Worm (Caenorhabditis elegans) whole organism, L3 larva: ENCODE data around the gene enee-1.

Source experiments
- R02D3.7 ChIP-seq: fragments of 150-350 bp; optimal IDR thresholded peaks from 2 replicates; lab custom pipeline; 2014; ENCODE audit warnings: missing biosample characterization, missing genetic modification characterization
- ZK546.5 ChIP-seq: sonication (generic microtip); optimal IDR thresholded peaks from 2 replicates; lab custom pipeline; 2017; ENCODE audit warnings: missing biosample characterization, missing genetic modification characterization
- aly-2 ChIP-seq: fragments of 150-350 bp; optimal IDR thresholded peaks from 2 replicates; lab custom pipeline; 2014; ENCODE audit warnings: missing biosample characterization, missing genetic modification characterization
- ama-1 ChIP-seq: fragments of 150-350 bp; optimal IDR thresholded peaks from 2 replicates; lab custom pipeline; 2018
- ceh-16 ChIP-seq: sonication (generic microtip); optimal IDR thresholded peaks from 2 replicates; lab custom pipeline; 2017; ENCODE audit warnings: missing biosample characterization, missing genetic modification characterization
- ceh-28 ChIP-seq: fragments of 150-350 bp; optimal IDR thresholded peaks from 2 replicates; lab custom pipeline; 2014; ENCODE audit warnings: missing biosample characterization, missing genetic modification reagents, missing genetic modification characterization
- ceh-9 ChIP-seq: sonication (generic microtip); optimal IDR thresholded peaks from 2 replicates; lab custom pipeline; 2018; ENCODE audit warnings: missing biosample characterization, missing genetic modification characterization
- daf-12 ChIP-seq: fragments of 150-350 bp; optimal IDR thresholded peaks from 2 replicates; lab custom pipeline; 2014; ENCODE audit warnings: missing biosample characterization, missing genetic modification reagents, missing genetic modification characterization
- egl-5 ChIP-seq: fragments of 150-350 bp; optimal IDR thresholded peaks from 2 replicates; lab custom pipeline; 2017; ENCODE audit warnings: missing biosample characterization, missing genetic modification reagents, missing genetic modification characterization, inconsistent platforms
- elt-1 ChIP-seq: fragments of 150-350 bp; optimal IDR thresholded peaks from 2 replicates; lab custom pipeline; 2014; ENCODE audit warnings: missing biosample characterization, missing genetic modification characterization
- elt-2 ChIP-seq: sonication (generic microtip); optimal IDR thresholded peaks from 2 replicates; lab custom pipeline; 2016; ENCODE audit warnings: missing genetic modification reagents, mild to moderate bottlenecking, missing genetic modification characterization, missing compliant biosample characterization
- elt-3 ChIP-seq, 3 experiments: fragments of 150-350 bp in 1 of 3; sonication (generic microtip) in 2 of 3; optimal IDR thresholded peaks; 2 replicates in 2 of 3; 4 replicates in 1 of 3; lab custom pipeline; 2014 to 2017; ENCODE audit warnings: missing biosample characterization in 3 of 3, missing genetic modification characterization in 3 of 3
- eor-1 ChIP-seq, 2 experiments: fragments of 150-350 bp; optimal IDR thresholded peaks; 2 replicates each; lab custom pipeline; 2014 to 2018; ENCODE audit warnings: missing biosample characterization in 2 of 2, missing genetic modification characterization in 2 of 2
- fkh-10 ChIP-seq: sonication (generic microtip); optimal IDR thresholded peaks from 2 replicates; lab custom pipeline; 2017; ENCODE audit warnings: missing biosample characterization, missing genetic modification reagents, missing genetic modification characterization
- fkh-2 ChIP-seq: fragments of 150-350 bp; optimal IDR thresholded peaks from 2 replicates; lab custom pipeline; 2014; ENCODE audit warnings: missing biosample characterization, missing genetic modification reagents, missing genetic modification characterization
- fos-1 ChIP-seq: fragments of 150-350 bp; optimal IDR thresholded peaks from 2 replicates; lab custom pipeline; 2014; ENCODE audit warnings: missing biosample characterization, missing genetic modification characterization
- hmg-11 ChIP-seq: sonication (generic microtip); optimal IDR thresholded peaks from 2 replicates; lab custom pipeline; 2016; ENCODE audit warnings: missing genetic modification characterization, missing compliant biosample characterization
- jun-1 ChIP-seq: fragments of 150-350 bp; optimal IDR thresholded peaks from 2 replicates; lab custom pipeline; 2014; ENCODE audit warnings: missing biosample characterization, missing genetic modification reagents, missing genetic modification characterization
- lin-15B ChIP-seq: fragments of 150-350 bp; optimal IDR thresholded peaks from 2 replicates; lab custom pipeline; 2014; ENCODE audit warnings: missing biosample characterization, missing genetic modification characterization
- lin-39 ChIP-seq: fragments of 150-350 bp; optimal IDR thresholded peaks from 2 replicates; lab custom pipeline; 2018; ENCODE audit warnings: missing biosample characterization, missing genetic modification reagents, missing genetic modification characterization
- lsy-12 ChIP-seq: sonication (generic microtip); optimal IDR thresholded peaks from 2 replicates; lab custom pipeline; 2016; ENCODE audit warnings: mild to moderate bottlenecking, missing genetic modification characterization, missing compliant biosample characterization
- mdl-1 ChIP-seq: fragments of 150-350 bp; optimal IDR thresholded peaks from 2 replicates; lab custom pipeline; 2014; ENCODE audit warnings: missing biosample characterization, missing genetic modification characterization
- nfya-1 ChIP-seq: sonication (generic microtip); optimal IDR thresholded peaks from 2 replicates; lab custom pipeline; 2017; ENCODE audit warnings: missing genetic modification characterization, mild to moderate bottlenecking, missing compliant biosample characterization, antibody characterized with exemption, moderate library complexity; ENCODE audit not compliant: insufficient read depth
- nhr-11 ChIP-seq: fragments of 150-350 bp; optimal IDR thresholded peaks from 2 replicates; lab custom pipeline; 2014; ENCODE audit warnings: missing biosample characterization, missing genetic modification characterization
- nhr-12 ChIP-seq: fragments of 150-350 bp; optimal IDR thresholded peaks from 2 replicates; lab custom pipeline; 2014; ENCODE audit warnings: missing biosample characterization, missing genetic modification characterization
- nhr-23 ChIP-seq: fragments of 150-350 bp; optimal IDR thresholded peaks from 2 replicates; lab custom pipeline; 2014; ENCODE audit warnings: missing biosample characterization, missing genetic modification reagents, missing genetic modification characterization
- nhr-237 ChIP-seq: fragments of 150-350 bp; optimal IDR thresholded peaks from 2 replicates; lab custom pipeline; 2014; ENCODE audit warnings: missing biosample characterization, missing genetic modification characterization
- nhr-25 ChIP-seq: sonication (generic microtip); optimal IDR thresholded peaks from 2 replicates; lab custom pipeline; 2017; ENCODE audit warnings: missing biosample characterization, missing genetic modification characterization
- nhr-67 ChIP-seq: fragments of 150-350 bp; optimal IDR thresholded peaks from 2 replicates; lab custom pipeline; 2014; ENCODE audit warnings: missing biosample characterization, missing genetic modification characterization
- nhr-76 ChIP-seq: fragments of 150-350 bp; sonication (generic microtip); optimal IDR thresholded peaks from 5 replicates; lab custom pipeline; 2014; ENCODE audit warnings: missing biosample characterization, missing genetic modification characterization
- nhr-77 ChIP-seq: fragments of 150-350 bp; optimal IDR thresholded peaks from 2 replicates; lab custom pipeline; 2014; ENCODE audit warnings: missing biosample characterization, missing genetic modification characterization
- pha-4 ChIP-seq: fragments of 150-350 bp; optimal IDR thresholded peaks from 2 replicates; lab custom pipeline; 2014; ENCODE audit warnings: missing biosample characterization, missing genetic modification reagents, missing genetic modification characterization
- pqm-1 ChIP-seq: fragments of 150-350 bp; optimal IDR thresholded peaks from 2 replicates; lab custom pipeline; 2017; ENCODE audit warnings: missing biosample characterization, missing genetic modification characterization, inconsistent platforms
- sea-2 ChIP-seq: fragments of 150-350 bp; sonication (generic microtip); optimal IDR thresholded peaks from 4 replicates; lab custom pipeline; 2014; ENCODE audit warnings: missing biosample characterization, missing genetic modification reagents, missing genetic modification characterization
- snpc-4 ChIP-seq: fragments of 150-350 bp; optimal IDR thresholded peaks from 2 replicates; lab custom pipeline; 2014; ENCODE audit warnings: missing biosample characterization, missing genetic modification characterization
- tbx-2 ChIP-seq: sonication (generic microtip); optimal IDR thresholded peaks from 2 replicates; lab custom pipeline; 2016; ENCODE audit warnings: mild to moderate bottlenecking, missing genetic modification characterization, missing compliant biosample characterization
- unc-39 ChIP-seq: sonication (generic microtip); optimal IDR thresholded peaks from 4 replicates; lab custom pipeline; 2017; ENCODE audit warnings: missing biosample characterization, missing genetic modification characterization
- unc-62 ChIP-seq: fragments of 150-350 bp; sonication (generic microtip); optimal IDR thresholded peaks from 4 replicates; lab custom pipeline; 2014; ENCODE audit warnings: missing biosample characterization, missing genetic modification reagents, missing genetic modification characterization
- zag-1 ChIP-seq: fragments of 150-350 bp; optimal IDR thresholded peaks from 2 replicates; lab custom pipeline; 2014; ENCODE audit warnings: missing biosample characterization, missing genetic modification characterization
- ztf-11 ChIP-seq: fragments of 150-350 bp; optimal IDR thresholded peaks from 2 replicates; lab custom pipeline; 2014; ENCODE audit warnings: missing biosample characterization, missing genetic modification characterization
- ztf-4 ChIP-seq: fragments of 150-350 bp; optimal IDR thresholded peaks from 2 replicates; lab custom pipeline; 2014; ENCODE audit warnings: missing biosample characterization, missing genetic modification characterization

enee-1 gene

DNA sequence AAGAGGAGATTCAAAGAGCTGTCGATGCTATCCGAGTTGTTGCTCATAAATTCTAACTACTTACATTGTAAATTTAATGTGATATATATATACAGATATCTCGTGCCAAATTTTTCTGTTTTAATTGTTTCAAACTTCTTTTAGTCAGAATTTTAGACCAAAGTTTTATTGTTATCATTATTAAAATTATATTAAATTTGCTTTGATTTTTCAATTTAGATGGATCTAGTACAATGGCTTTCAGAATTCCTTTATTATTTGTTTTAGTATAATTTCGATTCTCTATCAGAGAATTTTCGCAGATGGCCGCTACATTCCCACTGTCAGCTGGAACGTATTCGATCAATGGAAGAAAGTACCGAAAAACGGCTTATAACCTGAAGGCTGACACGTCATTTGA, 32.9 kb downstream of the enee-1 start, which contains the start of gene ascc-1:
Gene ascc-1 (plus strand): TSS at position 301 of the 400 bp plus-strand sequence.
- TF ChIP-seq ceh-9 (tag; lab: Kevin White, UChicago) (no peak), snpc-4 (tag; lab: Kevin White, UChicago) (no peak), hmg-11 (tag; lab: Kevin White, UChicago) (no peak), nhr-12 (no peak), sea-2 (GFP tag; lab: Kevin White, UChicago) (no peak), daf-12 (tag; lab: Kevin White, UChicago) (no peak), mdl-1 (tag; lab: Kevin White, UChicago) (no peak), ztf-11 (tag; lab: Kevin White, UChicago) (no peak)

DNA sequence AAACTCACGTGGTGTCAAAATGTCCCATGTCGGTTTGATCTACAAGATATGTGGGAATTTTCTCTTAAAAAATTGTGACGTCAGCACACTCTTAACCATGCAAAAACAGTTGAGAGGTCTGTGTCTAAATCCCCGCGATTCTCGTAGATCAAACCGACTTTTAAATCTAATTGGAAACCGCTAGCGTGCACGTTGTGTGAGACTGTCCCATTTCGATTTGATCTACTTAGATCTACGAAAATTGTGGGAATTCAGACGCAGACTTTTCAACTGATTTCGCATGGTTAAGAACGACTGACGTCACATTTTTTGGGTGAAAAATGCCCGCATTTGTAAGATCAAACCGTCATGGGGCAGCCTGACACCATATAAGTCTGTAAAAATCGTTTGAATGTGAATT, 33.4 kb downstream of the enee-1 start:
- no peak for TF ChIP-seq ceh-9 (tag; lab: Kevin White, UChicago)
- no peak for TF ChIP-seq sea-2 (GFP tag; lab: Kevin White, UChicago)
- TF ChIP-seq mdl-1 (tag; lab: Kevin White, UChicago) = no peak
- no peak for TF ChIP-seq nhr-25
- TF ChIP-seq aly-2 (tag; lab: Kevin White, UChicago) = no peak
- TF ChIP-seq lin-39 (tag; lab: Kevin White, UChicago) = no peak
- no peak for TF ChIP-seq unc-62 (GFP tag; lab: Kevin White, UChicago)
- TF ChIP-seq lin-15B (tag; lab: Kevin White, UChicago) = no peak

DNA sequence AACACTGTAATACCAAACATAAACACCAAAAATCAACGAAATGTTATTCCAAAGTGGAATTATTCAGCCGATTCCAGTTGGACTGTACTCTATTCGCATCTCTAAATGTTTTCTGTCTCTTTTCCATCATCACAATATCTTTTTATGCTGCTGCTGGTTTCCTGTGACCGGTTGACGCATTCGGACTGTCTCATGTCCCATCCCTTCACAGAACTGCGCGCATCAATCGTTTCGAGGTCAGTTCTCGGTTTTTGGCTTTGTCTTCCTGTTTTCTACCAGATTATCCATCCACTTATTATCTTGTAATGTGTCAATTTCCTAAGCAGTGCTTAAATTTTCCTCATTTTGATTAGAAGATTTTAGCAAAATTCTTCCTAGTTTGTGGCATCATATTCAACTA, 35.6 kb downstream of the enee-1 start:
- TF ChIP-seq egl-5 (tag; lab: Kevin White, UChicago) = no peak
- peak; percentile 78 for TF ChIP-seq nhr-25
- TF ChIP-seq ama-1 (lab: Kevin White, UChicago) = no peak
- peak; percentile 57 for TF ChIP-seq nhr-23 (tag; lab: Kevin White, UChicago)

DNA sequence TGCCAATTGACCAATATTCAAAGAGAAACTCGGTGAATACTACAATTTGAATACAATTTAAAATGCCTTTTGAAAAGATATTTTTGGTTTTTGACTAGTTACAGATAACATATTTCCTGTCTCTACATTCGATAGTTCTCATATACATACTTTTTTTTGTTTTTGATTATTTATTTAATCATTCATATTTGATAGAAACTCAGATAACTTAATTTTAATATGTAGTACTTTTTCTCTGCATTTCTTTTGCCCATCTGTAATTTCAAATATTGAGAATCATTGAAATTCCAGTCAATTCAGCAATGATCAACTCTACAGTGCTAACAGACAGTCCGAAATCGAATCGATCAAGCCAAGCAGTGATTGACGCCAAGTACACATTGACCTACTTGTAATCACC, 36.5 kb downstream of the enee-1 start, which contains the start of gene C23H3.2:
Gene C23H3.2 (plus strand): TSS at position 301 of the 400 bp plus-strand sequence.
- TF ChIP-seq aly-2 (tag; lab: Kevin White, UChicago) (no peak), ztf-4 (tag; lab: Kevin White, UChicago) (no peak), zag-1 (tag; lab: Kevin White, UChicago) (no peak), fos-1 (no peak), snpc-4 (tag; lab: Kevin White, UChicago) (no peak), nhr-77 (tag; lab: Kevin White, UChicago) (no peak), pha-4 (tag; lab: Kevin White, UChicago) (no peak), R02D3.7 (tag; lab: Kevin White, UChicago) (no peak), eor-1 (tag; optimal IDR thresholded peaks at IDR 0.05; lab: Kevin White, UChicago) (no peak), lin-15B (tag; lab: Kevin White, UChicago) (no peak), sea-2 (GFP tag; lab: Kevin White, UChicago) (no peak), daf-12 (tag; lab: Kevin White, UChicago) (no peak)
- TF ChIP-seq, all 47 proteins: peak for 0

DNA sequence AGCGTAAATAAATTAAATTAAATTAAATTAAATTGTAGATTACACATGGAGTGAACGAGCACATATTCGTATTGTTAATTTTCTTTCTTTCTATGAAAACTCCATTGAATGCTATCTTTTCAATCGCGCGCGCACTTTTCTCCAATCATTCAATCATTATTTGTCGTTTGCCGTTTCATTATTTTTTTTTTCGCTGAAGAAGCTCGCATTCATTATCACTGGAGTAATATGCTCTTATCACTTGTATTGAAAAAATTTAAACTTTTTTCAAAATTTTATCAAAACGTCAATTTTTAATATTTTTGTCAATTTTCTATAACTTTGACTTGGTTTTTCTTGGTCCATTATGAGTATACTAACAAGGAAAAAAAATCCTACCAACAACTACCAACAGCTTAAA, 41.0 kb downstream of the enee-1 start:
- TF ChIP-seq elt-2 (tag; lab: Kevin White, UChicago) (peak; percentile 45), hmg-11 (tag; lab: Kevin White, UChicago) (no peak)

DNA sequence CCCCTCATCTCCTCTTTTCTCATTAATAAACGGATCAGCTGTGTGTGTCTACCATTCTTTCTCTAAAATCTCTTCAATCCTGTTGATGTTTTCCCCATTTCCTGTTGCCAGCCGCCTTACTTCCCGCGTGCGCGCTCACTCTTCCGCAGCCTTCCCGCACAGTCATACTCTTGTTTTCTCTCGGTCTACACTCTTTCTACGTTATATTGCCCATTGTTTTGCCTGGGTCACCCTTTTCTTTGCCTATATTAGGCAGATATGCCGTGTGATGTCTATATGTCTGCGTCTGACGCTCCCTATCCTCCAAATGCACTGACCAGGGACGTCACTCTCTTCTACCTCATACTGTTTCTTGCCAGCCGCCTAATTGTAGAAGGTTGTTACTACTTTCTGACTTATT, 41.9 kb downstream of the enee-1 start:
- TF ChIP-seq snpc-4 (tag; lab: Kevin White, UChicago) (no peak), jun-1 (tag; lab: Kevin White, UChicago) (peak; percentile 28), ceh-16 (tag; lab: Kevin White, UChicago) (no peak), ZK546.5 (no peak), elt-1 (tag; lab: Kevin White, UChicago) (no peak), fos-1 (no peak), egl-5 (tag; lab: Kevin White, UChicago) (no peak), nhr-23 (tag; lab: Kevin White, UChicago) (peak; percentile 76), nhr-76 (tag; lab: Kevin White, UChicago) (no peak), nhr-237 (tag; lab: Kevin White, UChicago) (no peak), zag-1 (tag; lab: Kevin White, UChicago) (no peak), elt-3 (tag; optimal IDR thresholded peaks at IDR 0.05; lab: Kevin White, UChicago) (peak in 1 of 3 experiments; percentile 53), nhr-11 (tag; lab: Kevin White, UChicago) (no peak), tbx-2 (tag; lab: Kevin White, UChicago) (no peak), ceh-9 (tag; lab: Kevin White, UChicago) (no peak), lsy-12 (tag; lab: Kevin White, UChicago) (no peak), sea-2 (GFP tag; lab: Kevin White, UChicago) (no peak), pqm-1 (tag; lab: Kevin White, UChicago) (no peak), unc-62 (GFP tag; lab: Kevin White, UChicago) (no peak), lin-15B (tag; lab: Kevin White, UChicago) (no peak), fkh-2 (tag; lab: Kevin White, UChicago) (no peak), nhr-67 (tag; lab: Kevin White, UChicago) (no peak), daf-12 (tag; lab: Kevin White, UChicago) (no peak), ceh-28 (tag; lab: Kevin White, UChicago) (no peak), unc-39 (no peak), ama-1 (lab: Kevin White, UChicago) (no peak), fkh-10 (GFP tag; lab: Kevin White, UChicago) (no peak), nfya-1 (tag; lab: Kevin White, UChicago) (peak; percentile 10), ztf-11 (tag; lab: Kevin White, UChicago) (no peak), nhr-12 (no peak)
